Worm (Caenorhabditis elegans) whole organism, mixed stage, embryonic: ENCODE data around the gene math-1.
"Not testable (repeated sequence)": the region's sequence is repeated elsewhere in the genome, so short reads cannot be mapped to it uniquely, and the experiment has no call there.

Experiments
- lsy-2 ChIP-seq: fragments of 150-350 bp; optimal IDR thresholded peaks from 2 replicates; lab custom pipeline; 2014; ENCODE audit warnings: missing biosample characterization, missing genetic modification characterization
- mab-5 ChIP-seq: fragments of 150-350 bp; optimal IDR thresholded peaks from 2 replicates; lab custom pipeline; 2014; ENCODE audit warnings: missing biosample characterization, missing genetic modification characterization

ce11 chrII:2032282-2032681 lies 14.2 kb downstream of the math-1 start, which contains the start of gene btb-4:
- TF ChIP-seq mab-5, lsy-2 (tag; lab: Kevin White, UChicago): not testable (repeated sequence)
